Worm (Caenorhabditis elegans) whole organism, young adult: Measurements from ENCODE around the gene pqn-79.

Experiments used
- K11D2.4 ChIP-seq: fragments of 200-800 bp; sonication (Bioruptor generic); IDR thresholded peaks from 2 replicates; pipeline ENCODE4 v1.3.6; 2022; ENCODE audit warnings: missing genetic modification reagents, missing genetic modification characterization, missing compliant biosample characterization
- ama-1 ChIP-seq, 3 experiments: fragments of 150-350 bp in 1 of 3; sonication (generic microtip) in 2 of 3; optimal IDR thresholded peaks; 2 replicates each; lab custom pipeline; 2014 to 2018; ENCODE audit warnings: missing biosample characterization in 2 of 3, missing genetic modification characterization in 2 of 3, missing genetic modification reagents in 2 of 3
- atf-7 ChIP-seq: sonication (generic microtip); optimal IDR thresholded peaks from 2 replicates; lab custom pipeline; 2017; ENCODE audit warnings: mild to moderate bottlenecking, missing genetic modification characterization, missing compliant biosample characterization
- ccch-3 ChIP-seq: fragments of 200-800 bp; sonication (Bioruptor generic); optimal IDR thresholded peaks from 2 replicates; lab custom pipeline; 2018; ENCODE audit warnings: mild to moderate bottlenecking, missing genetic modification characterization, missing compliant biosample characterization
- ets-4 ChIP-seq: fragments of 200-800 bp; sonication (Bioruptor generic); optimal IDR thresholded peaks from 2 replicates; lab custom pipeline; 2018; ENCODE audit warnings: mild to moderate bottlenecking, missing genetic modification characterization, missing compliant biosample characterization
- tlf-1 ChIP-seq: fragments of 200-800 bp; sonication (Bioruptor generic); optimal IDR thresholded peaks from 2 replicates; lab custom pipeline; 2018; ENCODE audit warnings: mild to moderate bottlenecking, missing genetic modification characterization, missing compliant biosample characterization
- xnd-1 ChIP-seq: sonication (generic microtip); optimal IDR thresholded peaks from 2 replicates; lab custom pipeline; 2016; ENCODE audit warnings: missing genotype, missing genetic modification reagents, missing genetic modification characterization, missing compliant biosample characterization

- no peak for TF ChIP-seq ccch-3 (GFP tag; lab: Kevin White, UChicago)
- TF ChIP-seq xnd-1 (tag; lab: Kevin White, UChicago) = no peak
- no peak for TF ChIP-seq atf-7 (tag; lab: Kevin White, UChicago)
- TF ChIP-seq tlf-1 (GFP tag; lab: Kevin White, UChicago) = no peak
- no peak for TF ChIP-seq K11D2.4 (GFP tag; lab: Robert Waterston, UW)
- TF ChIP-seq ets-4 = no peak
- TF ChIP-seq ama-1 (optimal IDR thresholded peaks at IDR 0.05; lab: Kevin White, UChicago) = no peak
- no peak for TF ChIP-seq ama-1 (GFP tag; optimal IDR thresholded peaks at IDR 0.05; lab: Kevin White, UChicago)
These were observed 3.4 kb upstream of the pqn-79 start for ce11 chrIV:15591975-15592374.
